Fruit fly (Drosophila melanogaster): Measurements from ENCODE around the gene CG11668.

DNA sequence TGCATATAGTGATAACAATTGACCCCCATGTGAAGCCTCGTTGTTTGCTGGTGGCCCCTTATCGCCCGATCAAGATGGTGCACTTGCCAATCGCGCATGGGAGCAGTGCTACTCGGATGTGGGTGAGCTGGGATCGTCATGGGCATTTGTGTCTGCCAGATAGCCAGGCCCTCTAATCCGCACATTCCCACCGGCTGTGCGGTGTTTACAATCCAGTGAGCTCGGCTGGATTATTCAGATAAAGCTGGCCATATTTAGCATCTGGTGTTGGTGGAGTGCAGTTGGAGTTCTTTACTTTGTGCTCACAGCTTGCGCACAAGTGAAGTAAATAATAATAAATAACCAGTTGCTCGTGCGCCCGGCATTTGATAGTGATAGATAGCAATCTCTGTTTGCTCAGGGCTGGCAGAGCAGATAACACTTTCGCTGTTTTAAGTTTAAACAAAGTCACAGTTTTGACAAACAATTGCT lies 5.2 kb upstream of the CG11668 start:
- TF ChIP-seq tj (GFP tag; optimal IDR thresholded peaks at IDR 0.05) (no peak), CG5204 (GFP tag; optimal IDR thresholded peaks at IDR 0.05) (no peak), pad (GFP tag; optimal IDR thresholded peaks at IDR 0.05) (peak; percentile 49), CG33017 (tag; optimal IDR thresholded peaks at IDR 0.05) (peak; percentile 71), bab1 (GFP tag; optimal IDR thresholded peaks at IDR 0.05) (no peak)

Data from whole organism, adult.